Fruit fly (Drosophila melanogaster) whole organism: ENCODE measurements around the gene Nmd3.

Source experiments
- CG8478 ChIP-seq: fragments of >200 bp; optimal IDR thresholded peaks from 2 replicates; lab custom pipeline; 2018; ENCODE audit warnings: inconsistent platforms
- Dll ChIP-seq: fragments of >200 bp; optimal IDR thresholded peaks from 2 replicates; lab custom pipeline; 2017
- EcR ChIP-seq, 2 experiments: fragments of >200 bp; optimal IDR thresholded peaks; 2 replicates each; lab custom pipeline; 2017; ENCODE audit warnings: missing biosample characterization in 2 of 2, missing genetic modification characterization in 2 of 2, missing genetic modification reagents in 2 of 2
- pan ChIP-seq: fragments of >200 bp; optimal IDR thresholded peaks from 2 replicates; lab custom pipeline; 2017
- psq ChIP-seq: fragments of >200 bp; optimal IDR thresholded peaks from 2 replicates; lab custom pipeline; 2017
- usp ChIP-seq: fragments of >200 bp; optimal IDR thresholded peaks from 2 replicates; lab custom pipeline; 2017; ENCODE audit warnings: missing biosample characterization, missing genetic modification characterization, mixed read lengths

Gene Nmd3

DNA sequence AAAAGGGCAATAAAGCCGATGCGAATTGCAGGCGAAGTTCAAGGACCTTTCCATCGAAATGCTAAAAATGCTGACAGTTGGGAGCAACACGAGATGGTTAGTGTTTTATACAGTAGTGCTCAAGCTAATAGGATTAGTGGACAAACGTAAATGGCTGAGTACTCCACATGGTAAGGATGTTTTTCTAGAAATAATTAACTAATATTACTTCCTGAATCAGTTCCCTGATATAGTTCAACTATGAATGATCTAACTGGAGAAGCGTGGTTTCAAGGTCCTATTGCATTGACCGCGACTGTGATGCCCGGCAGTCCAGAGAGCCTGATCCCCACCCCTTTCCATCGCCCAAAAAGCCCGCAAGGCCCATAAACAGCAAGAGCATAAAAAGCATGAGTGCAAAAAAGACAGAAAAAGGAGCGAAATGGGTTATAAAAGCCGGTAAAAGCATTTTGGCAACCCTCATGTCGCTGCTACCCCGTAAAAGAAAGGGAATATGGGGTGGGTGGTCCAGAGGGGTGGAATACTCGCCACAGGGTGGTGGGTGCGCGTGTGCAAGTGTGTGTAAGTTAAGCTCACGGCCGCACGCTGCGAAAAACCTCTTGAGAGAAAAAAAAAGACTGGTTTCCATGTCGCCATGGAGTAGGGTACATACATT is 50.1 kb downstream of the Nmd3 start:
- TF ChIP-seq Dll (no peak), pan (lab: Kevin White, UChicago) (no peak), usp (no peak), psq (no peak), EcR (GFP tag; optimal IDR thresholded peaks at IDR 0.05; lab: Kevin White, UChicago) (no peak), CG8478 (lab: Kevin White, UChicago) (no peak)
